Fruit fly (Drosophila melanogaster): ENCODE results near the gene CG3862.

DNA sequence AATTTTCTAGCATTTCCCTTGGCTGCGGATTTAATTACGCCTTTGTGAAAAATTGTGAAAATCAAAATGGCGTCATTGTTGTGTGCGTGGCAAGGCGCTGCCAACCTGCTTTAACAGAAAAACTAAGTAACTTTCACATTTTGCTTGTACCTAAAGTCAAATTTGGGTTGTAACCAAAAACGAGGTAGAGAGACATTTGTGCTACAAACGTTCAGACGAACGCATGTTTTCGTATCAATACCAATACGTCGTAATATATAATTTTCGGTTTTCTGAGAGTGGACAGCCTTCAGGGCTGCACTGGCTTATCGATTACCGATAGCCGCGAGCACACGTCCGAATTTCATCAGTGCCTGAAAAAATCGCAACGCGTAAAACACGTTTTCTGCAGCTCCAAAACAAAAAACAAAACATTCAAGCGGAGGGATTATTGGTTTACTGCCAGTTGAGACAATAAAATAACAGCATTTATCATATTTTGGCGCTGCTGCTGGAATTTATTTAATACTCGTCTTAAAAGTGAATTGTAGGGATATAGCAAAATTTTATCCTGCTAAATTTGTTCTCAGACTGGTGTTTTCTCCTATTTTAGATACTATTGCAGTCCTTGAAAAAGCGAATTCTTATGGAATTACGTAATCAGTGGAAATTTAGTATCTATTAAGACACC lies 45.2 kb upstream of the CG3862 start:
- peak; percentile 63 for TF ChIP-seq Hnf4 (GFP tag; optimal IDR thresholded peaks at IDR 0.05)
- TF ChIP-seq OdsH (GFP tag; optimal IDR thresholded peaks at IDR 0.05), result peak; percentile 40
- peak; percentile 64 for TF ChIP-seq br (GFP tag; optimal IDR thresholded peaks at IDR 0.05)
- TF ChIP-seq Jra (GFP tag; optimal IDR thresholded peaks at IDR 0.05), result no peak
- peak; percentile 73 for TF ChIP-seq Hr83 (GFP tag; optimal IDR thresholded peaks at IDR 0.05; ENCODE audit: poor library complexity, severe bottlenecking)
- peak; percentile 66 for TF ChIP-seq psq (GFP tag; optimal IDR thresholded peaks at IDR 0.05)
- TF ChIP-seq h (GFP tag; optimal IDR thresholded peaks at IDR 0.05), result peak; percentile 77
- no peak for TF ChIP-seq usp (GFP tag; optimal IDR thresholded peaks at IDR 0.05)
- TF ChIP-seq fru (GFP tag; optimal IDR thresholded peaks at IDR 0.05), result peak; percentile 61
- TF ChIP-seq Abd-B (GFP tag; optimal IDR thresholded peaks at IDR 0.05), result no peak
- TF ChIP-seq GATAd (GFP tag; optimal IDR thresholded peaks at IDR 0.05), result peak; percentile 23
- no peak for TF ChIP-seq pan (optimal IDR thresholded peaks at IDR 0.05)

All from whole organism, wandering third instar larva.